Fruit fly (Drosophila melanogaster) Kc167 (cell line): ENCODE data around the gene CG5882.

Experiments used
- Myc ChIP-seq: fragments of >200 bp; optimal IDR thresholded peaks from 2 replicates; lab custom pipeline; 2017; ENCODE audit warnings: missing external identifiers
- h ChIP-seq: fragments of >200 bp; optimal IDR thresholded peaks from 3 replicates; lab custom pipeline; 2018; ENCODE audit warnings: missing external identifiers
- insv ChIP-seq: fragments of >200 bp; optimal IDR thresholded peaks from 3 replicates; lab custom pipeline; 2018; ENCODE audit warnings: missing external identifiers
- psq ChIP-seq: fragments of >200 bp; optimal IDR thresholded peaks from 2 replicates; lab custom pipeline; 2017; ENCODE audit warnings: missing external identifiers
- ttk ChIP-seq: sonication (Bioruptor generic); optimal IDR thresholded peaks from 2 replicates; lab custom pipeline; 2017; ENCODE audit warnings: missing external identifiers

DNA sequence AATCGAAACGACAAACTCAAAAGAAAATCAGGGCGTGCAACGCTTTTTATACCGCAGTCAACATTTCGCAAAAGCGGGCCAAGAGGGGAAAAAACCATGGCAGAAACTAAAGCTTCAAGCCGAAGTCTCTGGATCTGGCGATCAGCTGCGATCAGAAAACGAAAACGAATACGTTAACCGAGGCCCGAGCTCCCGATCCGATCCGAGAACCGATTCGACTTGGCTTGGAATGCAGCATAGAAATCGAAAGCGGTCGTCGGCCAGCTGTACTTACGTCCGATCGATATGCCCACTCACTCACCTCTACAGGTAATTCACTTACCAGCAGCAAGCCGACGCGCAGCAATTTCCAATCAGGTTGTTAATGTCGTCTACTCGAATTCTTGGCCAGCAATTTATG lies 27.3 kb upstream of the CG5882 start, which contains the start of gene Cpr97Eb:
- TF ChIP-seq ttk (lab: Kevin White, UChicago) (no peak), insv (lab: Kevin White, UChicago) (no peak), psq (lab: Kevin White, UChicago) (no peak), h (lab: Kevin White, UChicago) (no peak), Myc (no peak)
